Worm (Caenorhabditis elegans) whole organism, late embryonic: ENCODE measurements around the gene M151.3.
A peak's percentile ranks its signal among the peaks of the same experiment; 100 is the strongest.

Experiments used
- C08G9.2 ChIP-seq: sonication (generic microtip); optimal IDR thresholded peaks from 2 replicates; lab custom pipeline; 2016; ENCODE audit warnings: mild to moderate bottlenecking, missing genetic modification characterization, moderate library complexity, missing compliant biosample characterization
- C38D4.7 ChIP-seq: fragments of 200-800 bp; sonication (Bioruptor generic); optimal IDR thresholded peaks from 2 replicates; lab custom pipeline; 2018; ENCODE audit warnings: mild to moderate bottlenecking, missing genetic modification characterization, moderate library complexity, missing compliant biosample characterization
- F13H6.1 ChIP-seq: sonication (generic microtip); optimal IDR thresholded peaks from 2 replicates; lab custom pipeline; 2016; ENCODE audit warnings: missing genetic modification characterization, missing compliant biosample characterization
- K02D7.2 ChIP-seq: sonication (generic microtip); optimal IDR thresholded peaks from 2 replicates; lab custom pipeline; 2017; ENCODE audit warnings: mild to moderate bottlenecking, missing genetic modification characterization, missing compliant biosample characterization
- T23F11.4 ChIP-seq: fragments of 200-800 bp; sonication (Bioruptor generic); optimal IDR thresholded peaks from 2 replicates; lab custom pipeline; 2018; ENCODE audit warnings: mild to moderate bottlenecking, missing genetic modification characterization, missing compliant biosample characterization
- ahr-1 ChIP-seq: sonication (generic microtip); optimal IDR thresholded peaks from 2 replicates; lab custom pipeline; 2016; ENCODE audit warnings: missing genetic modification characterization, missing compliant biosample characterization
- ceh-14 ChIP-seq: sonication (generic microtip); optimal IDR thresholded peaks from 2 replicates; lab custom pipeline; 2016; ENCODE audit warnings: missing genotype, missing genetic modification characterization, missing compliant biosample characterization
- ceh-2 ChIP-seq: sonication (generic microtip); optimal IDR thresholded peaks from 2 replicates; lab custom pipeline; 2016; ENCODE audit warnings: missing genotype, missing genetic modification characterization, missing compliant biosample characterization
- ceh-22 ChIP-seq: sonication (generic microtip); optimal IDR thresholded peaks from 2 replicates; lab custom pipeline; 2017; ENCODE audit warnings: missing biosample characterization, missing genetic modification characterization
- ceh-30 ChIP-seq: fragments of 150-350 bp; optimal IDR thresholded peaks from 2 replicates; lab custom pipeline; 2014; ENCODE audit warnings: missing biosample characterization, missing genetic modification characterization
- ceh-31 ChIP-seq: sonication (generic microtip); optimal IDR thresholded peaks from 2 replicates; lab custom pipeline; 2016; ENCODE audit warnings: missing genetic modification characterization, missing compliant biosample characterization
- ceh-34 ChIP-seq: sonication (generic microtip); optimal IDR thresholded peaks from 2 replicates; lab custom pipeline; 2016; ENCODE audit warnings: mild to moderate bottlenecking, missing genetic modification characterization, missing compliant biosample characterization
- ceh-45 ChIP-seq: fragments of 200-800 bp; sonication (Bioruptor generic); IDR thresholded peaks from 2 replicates; pipeline ENCODE4 v1.3.6; 2022; ENCODE audit warnings: missing genetic modification reagents, missing genetic modification characterization, missing compliant biosample characterization
- ceh-9 ChIP-seq: sonication (generic microtip); optimal IDR thresholded peaks from 2 replicates; lab custom pipeline; 2016; ENCODE audit warnings: mild to moderate bottlenecking, missing genetic modification characterization, inconsistent platforms, missing compliant biosample characterization
- che-1 ChIP-seq: sonication (generic microtip); optimal IDR thresholded peaks from 2 replicates; lab custom pipeline; 2016; ENCODE audit warnings: mild to moderate bottlenecking, missing genetic modification characterization, missing compliant biosample characterization
- dmd-4 ChIP-seq: sonication (generic microtip); optimal IDR thresholded peaks from 2 replicates; lab custom pipeline; 2016; ENCODE audit warnings: borderline replicate concordance, missing genetic modification characterization, missing compliant biosample characterization
- fax-1 ChIP-seq: sonication (generic microtip); optimal IDR thresholded peaks from 2 replicates; lab custom pipeline; 2016; ENCODE audit warnings: missing genotype, missing genetic modification characterization, missing compliant biosample characterization
- fkh-6 ChIP-seq: sonication (generic microtip); optimal IDR thresholded peaks from 2 replicates; lab custom pipeline; 2016; ENCODE audit warnings: missing genetic modification characterization, missing compliant biosample characterization
- hlh-30 ChIP-seq: sonication (generic microtip); optimal IDR thresholded peaks from 2 replicates; lab custom pipeline; 2017; ENCODE audit warnings: antibody characterized with exemption, missing genetic modification characterization, missing compliant biosample characterization; ENCODE audit not compliant: insufficient read depth
- hlh-8 ChIP-seq: sonication (generic microtip); optimal IDR thresholded peaks from 2 replicates; lab custom pipeline; 2016; ENCODE audit warnings: missing genotype, missing genetic modification characterization, missing compliant biosample characterization
- lim-6 ChIP-seq: sonication (generic microtip); optimal IDR thresholded peaks from 2 replicates; lab custom pipeline; 2016; ENCODE audit warnings: missing genetic modification characterization, missing compliant biosample characterization
- lin-11 ChIP-seq: fragments of 200-800 bp; sonication (Bioruptor generic); optimal IDR thresholded peaks from 2 replicates; lab custom pipeline; 2018; ENCODE audit warnings: mild to moderate bottlenecking, missing genetic modification characterization, missing compliant biosample characterization
- madf-2 ChIP-seq: sonication (generic microtip); optimal IDR thresholded peaks from 2 replicates; lab custom pipeline; 2017; ENCODE audit warnings: missing genetic modification characterization, missing compliant biosample characterization
- mec-3 ChIP-seq: sonication (generic microtip); optimal IDR thresholded peaks from 2 replicates; lab custom pipeline; 2016; ENCODE audit warnings: borderline replicate concordance, missing genetic modification characterization, missing compliant biosample characterization
- nfya-1 ChIP-seq: sonication (generic microtip); optimal IDR thresholded peaks from 2 replicates; lab custom pipeline; 2017; ENCODE audit warnings: missing genetic modification characterization, mild to moderate bottlenecking, missing compliant biosample characterization, antibody characterized with exemption, moderate library complexity
- odd-2 ChIP-seq: sonication (generic microtip); optimal IDR thresholded peaks from 2 replicates; lab custom pipeline; 2017; ENCODE audit warnings: antibody characterized with exemption, mild to moderate bottlenecking, missing genetic modification characterization, missing compliant biosample characterization
- pag-3 ChIP-seq: sonication (generic microtip); optimal IDR thresholded peaks from 2 replicates; lab custom pipeline; 2016; ENCODE audit warnings: missing compliant biosample characterization, missing genetic modification characterization, borderline replicate concordance
- pax-1 ChIP-seq: fragments of 150-350 bp; optimal IDR thresholded peaks from 2 replicates; lab custom pipeline; 2014; ENCODE audit warnings: missing biosample characterization, missing genetic modification characterization
- pha-2 ChIP-seq: sonication (generic microtip); optimal IDR thresholded peaks from 2 replicates; lab custom pipeline; 2017; ENCODE audit warnings: mild to moderate bottlenecking, missing genetic modification characterization, missing compliant biosample characterization
- pqm-1 ChIP-seq: sonication (generic microtip); optimal IDR thresholded peaks from 2 replicates; lab custom pipeline; 2016; ENCODE audit warnings: missing genetic modification characterization, missing compliant biosample characterization
- pros-1 ChIP-seq: fragments of 150-350 bp; optimal IDR thresholded peaks from 2 replicates; lab custom pipeline; 2014; ENCODE audit warnings: missing biosample characterization, missing genetic modification reagents, missing genetic modification characterization
- rnt-1 ChIP-seq: sonication (generic microtip); optimal IDR thresholded peaks from 2 replicates; lab custom pipeline; 2016; ENCODE audit warnings: missing genetic modification characterization, missing compliant biosample characterization
- sdc-2 ChIP-seq: sonication (generic microtip); optimal IDR thresholded peaks from 2 replicates; lab custom pipeline; 2016; ENCODE audit warnings: missing genotype, missing genetic modification characterization, missing compliant biosample characterization
- tbx-7 ChIP-seq: sonication (generic microtip); optimal IDR thresholded peaks from 2 replicates; lab custom pipeline; 2016; ENCODE audit warnings: missing genotype, missing genetic modification characterization, missing compliant biosample characterization
- unc-42 ChIP-seq: sonication (generic microtip); optimal IDR thresholded peaks from 2 replicates; lab custom pipeline; 2016; ENCODE audit warnings: missing genotype, missing genetic modification characterization, missing compliant biosample characterization
- unc-55 ChIP-seq: sonication (generic microtip); optimal IDR thresholded peaks from 2 replicates; lab custom pipeline; 2017; ENCODE audit warnings: missing biosample characterization, missing genetic modification reagents, missing genetic modification characterization
- zip-5 ChIP-seq: sonication (generic microtip); optimal IDR thresholded peaks from 2 replicates; lab custom pipeline; 2016; ENCODE audit warnings: missing genetic modification characterization, missing compliant biosample characterization

Gene M151.3

DNA sequence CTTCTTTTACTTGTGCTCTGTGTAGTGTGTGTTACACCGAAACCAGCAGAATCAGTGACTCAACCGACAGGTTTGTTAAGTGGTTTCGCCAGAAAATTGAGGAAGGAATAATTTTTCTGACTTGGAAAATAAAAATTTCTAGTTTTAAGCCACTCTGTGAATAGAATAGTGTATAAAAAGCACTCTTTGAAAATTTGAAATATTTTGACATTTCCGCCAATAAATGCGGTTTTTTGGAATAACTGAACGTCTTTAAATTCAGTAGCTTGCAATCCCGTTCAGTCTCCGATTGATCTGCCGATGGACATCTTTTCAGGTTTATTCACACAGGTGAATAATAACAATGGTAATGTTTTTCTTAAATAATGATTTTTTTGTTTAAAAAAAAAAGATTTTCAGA is 37.5 kb downstream of the M151.3 start, which contains the start of gene F19B10.3:
TSS of gene F19B10.3 (plus strand) at position 301 of the 400 bp plus-strand sequence.
- TF ChIP-seq fax-1 (tag; lab: Kevin White, UChicago) (no peak), K02D7.2 (tag; lab: Kevin White, UChicago) (no peak), ceh-14 (tag; lab: Kevin White, UChicago) (no peak), C38D4.7 (GFP tag; lab: Kevin White, UChicago) (no peak), ahr-1 (tag; lab: Kevin White, UChicago) (no peak), pqm-1 (no peak), ceh-22 (tag; lab: Kevin White, UChicago) (no peak), ceh-45 (GFP tag; lab: Robert Waterston, UW) (no peak), hlh-8 (tag; lab: Kevin White, UChicago) (no peak), unc-42 (tag; lab: Kevin White, UChicago) (no peak), ceh-31 (tag; lab: Kevin White, UChicago) (no peak), dmd-4 (tag; lab: Kevin White, UChicago) (no peak), che-1 (tag; lab: Kevin White, UChicago) (no peak), tbx-7 (tag; lab: Kevin White, UChicago) (no peak), odd-2 (no peak), pax-1 (tag; lab: Kevin White, UChicago) (no peak), madf-2 (tag; lab: Kevin White, UChicago) (no peak), pros-1 (tag; lab: Kevin White, UChicago) (no peak), rnt-1 (tag; lab: Kevin White, UChicago) (no peak)
- TF ChIP-seq, all 69 proteins: peak for 0

DNA sequence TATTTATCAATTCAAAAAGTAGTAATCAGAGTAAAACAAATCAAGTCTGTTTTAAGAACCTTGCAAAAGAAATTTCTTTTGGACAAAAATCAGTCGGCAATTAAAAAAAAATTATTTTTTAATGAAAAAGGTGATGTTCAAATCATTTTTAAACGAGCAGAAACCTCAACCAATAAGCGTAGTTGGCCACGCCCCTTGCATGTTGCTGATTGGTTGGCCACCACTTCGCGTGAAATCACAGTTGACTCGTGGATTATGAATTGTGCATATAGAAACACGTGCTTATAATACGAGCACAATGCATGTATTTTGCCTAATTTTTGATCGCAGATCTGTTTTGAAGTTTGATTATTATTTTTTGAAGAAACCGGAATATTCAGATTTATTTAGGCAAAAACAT is 38.2 kb downstream of the M151.3 start:
- TF ChIP-seq nfya-1 (tag; lab: Kevin White, UChicago) (peak; percentile 64), pqm-1 (no peak), zip-5 (tag; lab: Kevin White, UChicago) (no peak)

DNA sequence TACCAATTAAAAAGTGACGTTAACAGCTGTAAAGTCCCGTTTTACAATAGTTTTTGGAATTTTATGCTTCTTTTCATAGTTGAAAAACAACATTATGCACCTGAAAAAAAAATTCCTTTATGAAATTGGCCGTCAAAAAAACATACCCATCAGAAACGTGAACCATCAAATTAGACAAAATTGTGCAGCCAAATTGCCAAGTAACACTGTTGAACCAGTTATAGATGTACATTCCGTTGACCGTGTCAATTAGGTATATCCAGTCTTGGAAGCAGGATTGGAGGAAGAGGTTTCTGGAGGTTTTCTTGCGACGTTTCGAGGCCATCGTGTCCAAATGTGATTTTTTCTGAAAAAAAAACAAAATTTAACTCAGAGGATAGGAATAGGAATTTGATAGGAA is 42.3 kb downstream of the M151.3 start, which contains the start of gene srx-97:
TSS of gene srx-97 (minus strand) at position 101 of the 400 bp plus-strand sequence.
- TF ChIP-seq hlh-8 (tag; lab: Kevin White, UChicago): no peak
- TF ChIP-seq unc-55 (GFP tag; lab: Kevin White, UChicago): no peak
- TF ChIP-seq fkh-6 (tag; lab: Kevin White, UChicago): no peak
- no peak for TF ChIP-seq ceh-14 (tag; lab: Kevin White, UChicago)
- no peak for TF ChIP-seq ceh-30 (tag; lab: Kevin White, UChicago)
- no peak for TF ChIP-seq C08G9.2
- no peak for TF ChIP-seq ahr-1 (tag; lab: Kevin White, UChicago)
- no peak for TF ChIP-seq T23F11.4 (GFP tag; lab: Kevin White, UChicago)
- no peak for TF ChIP-seq che-1 (tag; lab: Kevin White, UChicago)
- TF ChIP-seq F13H6.1: no peak

DNA sequence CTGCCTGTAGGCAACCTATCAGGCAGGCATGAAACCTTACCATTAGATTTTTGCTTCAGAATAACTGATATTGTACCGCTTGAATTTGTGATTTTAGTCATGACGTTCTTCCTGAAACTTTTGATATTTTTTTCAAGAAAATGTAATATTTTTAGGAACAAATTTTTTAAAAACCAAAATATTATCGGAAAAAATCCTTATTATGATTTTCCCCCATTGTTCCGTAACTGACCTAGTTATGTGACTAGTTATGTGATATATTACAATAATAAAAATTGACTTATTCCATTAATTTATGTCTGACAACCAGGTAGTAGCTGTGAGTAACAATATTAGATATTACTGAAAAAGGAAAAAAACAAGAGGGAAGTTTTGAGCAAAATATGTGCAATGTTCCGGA is 44.0 kb downstream of the M151.3 start, which contains the start of gene srx-98:
TSS of gene srx-98 (minus strand) at position 101 of the 400 bp plus-strand sequence.
- TF ChIP-seq lim-6 (tag; lab: Kevin White, UChicago) (no peak), pha-2 (tag; lab: Kevin White, UChicago) (no peak)

DNA sequence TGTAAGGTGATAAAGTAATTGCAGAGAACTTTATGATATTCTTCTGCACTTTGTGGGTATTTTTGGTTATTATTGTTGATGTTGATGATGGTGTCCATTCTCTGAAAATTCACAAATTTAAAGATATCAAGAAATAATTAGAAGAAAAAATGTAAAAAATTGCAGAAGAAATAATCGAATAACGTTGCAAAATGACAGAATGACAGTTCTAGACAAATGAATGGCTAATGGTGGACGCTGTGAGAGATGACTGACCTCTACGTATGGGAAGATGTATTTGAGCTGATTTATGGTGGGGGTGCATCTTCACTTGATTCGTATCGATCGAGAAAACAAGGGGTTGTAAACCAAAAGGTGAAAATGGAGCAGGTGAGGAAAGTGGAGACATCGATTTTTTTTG is 46.5 kb downstream of the M151.3 start, which contains the start of gene sea-1:
TSS of gene sea-1 (minus strand) at position 101 of the 400 bp plus-strand sequence.
- no peak for TF ChIP-seq madf-2 (tag; lab: Kevin White, UChicago)
- TF ChIP-seq sdc-2 (tag; lab: Kevin White, UChicago): no peak
- no peak for TF ChIP-seq mec-3 (tag; lab: Kevin White, UChicago)
- no peak for TF ChIP-seq ceh-34 (tag; lab: Kevin White, UChicago)
- no peak for TF ChIP-seq hlh-30 (tag; lab: Kevin White, UChicago)
- TF ChIP-seq lin-11: no peak
- TF ChIP-seq C08G9.2: no peak
- TF ChIP-seq pag-3 (tag; lab: Kevin White, UChicago): no peak
- TF ChIP-seq ceh-45 (GFP tag; lab: Robert Waterston, UW): no peak
- no peak for TF ChIP-seq rnt-1 (tag; lab: Kevin White, UChicago)
- no peak for TF ChIP-seq ceh-9 (tag; lab: Kevin White, UChicago)
- no peak for TF ChIP-seq ceh-2 (tag; lab: Kevin White, UChicago)
- no peak for TF ChIP-seq fkh-6 (tag; lab: Kevin White, UChicago)
- TF ChIP-seq, all 69 proteins: peak for 0
